Worm (Caenorhabditis elegans): ENCODE measurements around the gene Y17G7B.22.

DNA sequence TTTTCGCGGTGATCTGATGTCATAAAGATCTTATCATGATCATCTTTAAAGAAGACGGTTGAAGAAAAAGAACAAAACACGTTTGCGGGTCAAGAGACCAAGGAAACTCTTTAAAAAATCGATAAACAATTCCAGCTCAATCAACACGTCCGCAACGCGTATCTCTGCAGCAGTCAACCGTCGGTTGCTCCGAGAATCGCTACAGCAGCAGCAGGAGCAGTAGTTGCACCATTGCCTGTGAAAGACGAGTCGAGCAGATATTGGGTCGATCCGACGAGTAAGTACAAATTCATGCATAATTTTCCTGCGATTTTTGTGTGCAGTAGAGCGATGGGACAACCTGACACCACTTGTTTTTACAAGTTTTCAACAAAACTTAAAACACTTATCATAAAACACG, 13.3 kb upstream of the Y17G7B.22 start:
- TF ChIP-seq arid-1 (GFP tag; conservative IDR thresholded peaks at IDR 0.05) (no peak), tag-97 (GFP tag; IDR thresholded peaks at IDR 0.05) (no peak), dve-1 (tag; optimal IDR thresholded peaks at IDR 0.05; ENCODE audit: insufficient read depth) (peak; percentile 15), aly-2 (tag; optimal IDR thresholded peaks at IDR 0.05) (no peak), unc-62 (GFP tag; optimal IDR thresholded peaks at IDR 0.05 in 1 of 2) (no peak), unc-62 (tag; optimal IDR thresholded peaks at IDR 0.05) (no peak)

All from whole organism, L4 larva.